Worm (Caenorhabditis elegans): Measurements from ENCODE around the gene glt-3.

The glt-3 gene

ce11 chrIV:10126544-10126943, 3.5 kb upstream of the glt-3 start, which contains the start of gene ctf-18:
TSS of gene ctf-18 (minus strand) at chrIV:10126644.
- TF ChIP-seq madf-6 (GFP tag; IDR thresholded peaks at IDR 0.05): 0 out of 2 replicates have a peak, but pooled peaks have one; percentile 16
- TF ChIP-seq attf-5 (GFP tag; optimal IDR thresholded peaks at IDR 0.05): no peak
- no peak for TF ChIP-seq ceh-100 (GFP tag; IDR thresholded peaks at IDR 0.05)
- TF ChIP-seq hrde-1 (tag; optimal IDR thresholded peaks at IDR 0.05; ENCODE audit: borderline replicate concordance): peak; percentile 31

DNA sequence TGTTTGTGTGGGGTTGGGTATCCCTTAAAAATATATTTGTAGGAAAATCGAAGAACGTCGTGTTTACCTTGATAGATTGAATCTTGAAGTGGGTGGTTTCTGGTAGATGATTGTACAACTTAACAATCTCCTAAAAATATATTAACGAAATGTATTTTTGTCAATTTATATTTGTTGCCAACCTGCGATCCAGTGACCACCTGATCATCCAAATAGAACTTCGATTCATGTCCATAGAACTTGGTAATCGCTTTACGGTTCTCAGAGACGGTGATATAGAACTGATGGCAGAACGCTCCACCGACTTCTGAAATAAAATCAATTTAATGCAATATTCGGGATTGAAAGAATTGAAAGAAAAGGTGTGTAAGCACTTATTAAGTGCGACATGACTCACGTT, 1.6 kb upstream of the glt-3 start:
- TF ChIP-seq ceh-27 (GFP tag; optimal IDR thresholded peaks at IDR 0.05): no peak
- TF ChIP-seq lin-26 (GFP tag; IDR thresholded peaks at IDR 0.05): 0 out of 2 replicates have a peak, but pooled peaks have one; percentile 53

- TF ChIP-seq let-607 (tag; optimal IDR thresholded peaks at IDR 0.05): no peak
- TF ChIP-seq bed-1 (GFP tag; IDR thresholded peaks at IDR 0.05): no peak
- TF ChIP-seq sdz-38 (tag; optimal IDR thresholded peaks at IDR 0.05): no peak
- no peak for TF ChIP-seq tbp1 (GFP tag; optimal IDR thresholded peaks at IDR 0.05)
- TF ChIP-seq madf-8 (GFP tag; conservative IDR thresholded peaks at IDR 0.05): peak; percentile 56
- TF ChIP-seq ztf-26 (tag; optimal IDR thresholded peaks at IDR 0.05): no peak
- TF ChIP-seq mxl-1 (tag; optimal IDR thresholded peaks at IDR 0.05): no peak
- TF ChIP-seq dox-1 (GFP tag; IDR thresholded peaks at IDR 0.05): no peak; the same call in 1 of the 2 replicates
- TF ChIP-seq ets-4 (GFP tag; optimal IDR thresholded peaks at IDR 0.05): no peak
- no peak for TF ChIP-seq tbx-9 (tag; optimal IDR thresholded peaks at IDR 0.05; ENCODE audit: borderline replicate concordance)
- peak; percentile 72 for TF ChIP-seq ceh-91 (GFP tag; IDR thresholded peaks at IDR 0.05)
- TF ChIP-seq B0019.2 (GFP tag; conservative IDR thresholded peaks at IDR 0.05): no peak
- TF ChIP-seq F23B12.7 (tag; optimal IDR thresholded peaks at IDR 0.05; ENCODE audit: insufficient read depth): peak; percentile 50
- TF ChIP-seq C06A6.2 (GFP tag; conservative IDR thresholded peaks at IDR 0.05): no peak
- TF ChIP-seq nhr-80 (tag; optimal IDR thresholded peaks at IDR 0.05): peak; percentile 19
- TF ChIP-seq Y95B8A.8 (GFP tag; IDR thresholded peaks at IDR 0.05): 0 out of 2 replicates have a peak, but pooled peaks have one; percentile 13
- TF ChIP-seq attf-3 (GFP tag; conservative IDR thresholded peaks at IDR 0.05): peak; percentile 47
- no peak for TF ChIP-seq sea-2 (GFP tag; IDR thresholded peaks at IDR 0.05)
- TF ChIP-seq snpc-4 (GFP tag; optimal IDR thresholded peaks at IDR 0.05): peak; percentile 21
- TF ChIP-seq snpc-4 (tag; optimal IDR thresholded peaks at IDR 0.05): peak in 3 of 4 experiments; percentile 41 to 73 (median 51)
- TF ChIP-seq T26A5.8 (tag; optimal IDR thresholded peaks at IDR 0.05): no peak
- no peak for TF ChIP-seq hlh-12 (tag; optimal IDR thresholded peaks at IDR 0.05)
- TF ChIP-seq ceh-100 (GFP tag; IDR thresholded peaks at IDR 0.05): 0 out of 2 replicates have a peak, but pooled peaks have one; percentile 52
- TF ChIP-seq ekl-4 (GFP tag; IDR thresholded peaks at IDR 0.05): peak; percentile 46; the same call in 1 of the 2 replicates
- peak; percentile 85 for TF ChIP-seq efl-1 (GFP tag; optimal IDR thresholded peaks at IDR 0.05)
- no peak for TF ChIP-seq lir-1 (GFP tag; conservative IDR thresholded peaks at IDR 0.05)
- no peak for TF ChIP-seq lin-40 (tag; optimal IDR thresholded peaks at IDR 0.05)
- TF ChIP-seq lin-35 (GFP tag; optimal IDR thresholded peaks at IDR 0.05): no peak
- TF ChIP-seq Y67H2A.10 (GFP tag; conservative IDR thresholded peaks at IDR 0.05): no peak
- TF ChIP-seq pbrm-1 (GFP tag; IDR thresholded peaks at IDR 0.05): peak; percentile 50; the same call in 1 of the 2 replicates
- no peak for TF ChIP-seq somi-1 (GFP tag; optimal IDR thresholded peaks at IDR 0.05)
- no peak for TF ChIP-seq ztf-28 (GFP tag; IDR thresholded peaks at IDR 0.05)
- peak; percentile 81 for TF ChIP-seq madf-6 (GFP tag; IDR thresholded peaks at IDR 0.05)
- no peak for TF ChIP-seq mes-4 (tag; optimal IDR thresholded peaks at IDR 0.05)
- TF ChIP-seq ztf-22 (GFP tag; optimal IDR thresholded peaks at IDR 0.05): no peak
- peak; percentile 69 for TF ChIP-seq dpl-1 (GFP tag; optimal IDR thresholded peaks at IDR 0.05)
- no peak for TF ChIP-seq F57C9.4 (tag; optimal IDR thresholded peaks at IDR 0.05)
- no peak for TF ChIP-seq F57A8.1 (GFP tag; optimal IDR thresholded peaks at IDR 0.05)
- TF ChIP-seq ZK185.1 (tag; optimal IDR thresholded peaks at IDR 0.05; ENCODE audit: poor library complexity, severe bottlenecking): peak; percentile 27
- no peak for TF ChIP-seq C17E4.6 (GFP tag; IDR thresholded peaks at IDR 0.05)
- TF ChIP-seq hrde-1 (tag; optimal IDR thresholded peaks at IDR 0.05; ENCODE audit: borderline replicate concordance): no peak
Observed at ce11 chrIV:10128906-10129386, 1.1 kb upstream of the glt-3 start, which contains the start of the genes gtbp-1 and K08F4.3. TSS of gene gtbp-1 (minus strand) at chrIV:10128956. TSS of gene K08F4.3 (plus strand) at chrIV:10129257.
